Worm (Caenorhabditis elegans): ENCODE data around the gene mlk-1.
A peak's percentile ranks its signal among the peaks of the same experiment; 100 is the strongest.

The mlk-1 gene

ce11 chrV:5080853-5081338, 16.3 kb upstream of the mlk-1 start, which contains the start of gene Y58A7A.3 (continued):
- TF ChIP-seq nhr-85 (tag) (peak; percentile 52), nhr-71 (tag; optimal IDR thresholded peaks at IDR 0.05) (peak; percentile 63), swsn-7 (tag; optimal IDR thresholded peaks at IDR 0.05) (peak; percentile 31), mef-2 (tag; optimal IDR thresholded peaks at IDR 0.05) (no peak), isw-1 (GFP tag; IDR thresholded peaks at IDR 0.05) (peak; percentile 35; the same call in 1 of the 2 replicates), snu-23 (GFP tag; optimal IDR thresholded peaks at IDR 0.05) (peak; percentile 49)

- TF ChIP-seq nhr-85 (tag) (peak; percentile 4), lin-14 (GFP tag; optimal IDR thresholded peaks at IDR 0.05) (no peak), unc-98 (GFP tag; IDR thresholded peaks at IDR 0.05) (no peak), C16A3.4 (tag; optimal IDR thresholded peaks at IDR 0.05) (no peak), blmp-1 (tag; optimal IDR thresholded peaks at IDR 0.05) (peak; percentile 79), lsy-2 (tag; optimal IDR thresholded peaks at IDR 0.05) (no peak), hlh-4 (tag; optimal IDR thresholded peaks at IDR 0.05) (no peak), egl-27 (tag; optimal IDR thresholded peaks at IDR 0.05) (no peak), irx-1 (tag; optimal IDR thresholded peaks at IDR 0.05) (no peak), nhr-237 (tag; optimal IDR thresholded peaks at IDR 0.05) (no peak), mep-1 (tag; optimal IDR thresholded peaks at IDR 0.05) (no peak), egl-13 (tag; optimal IDR thresholded peaks at IDR 0.05) (no peak)
Observed at ce11 chrV:5072082-5072481, 7.5 kb upstream of the mlk-1 start, which contains the start of gene Y58A7A.2. Gene Y58A7A.2, minus strand, starts transcription at chrV:5072182.

- TF ChIP-seq efl-3 (GFP tag; optimal IDR thresholded peaks at IDR 0.05) (no peak), skn-1 (tag; optimal IDR thresholded peaks at IDR 0.05) (no peak), fkh-4 (tag; optimal IDR thresholded peaks at IDR 0.05; ENCODE audit: borderline replicate concordance) (no peak), nhr-71 (tag; optimal IDR thresholded peaks at IDR 0.05) (no peak)
Observed at ce11 chrV:5069440-5069839, 4.8 kb upstream of the mlk-1 start, which contains the start of gene Y58A7A.1. Gene Y58A7A.1, minus strand, starts transcription at chrV:5069540.

ce11 chrV:5067390-5067789, 2.8 kb upstream of the mlk-1 start:
- no peak for TF ChIP-seq unc-98 (GFP tag; IDR thresholded peaks at IDR 0.05)
- TF ChIP-seq egl-13 (tag; optimal IDR thresholded peaks at IDR 0.05), result no peak
- TF ChIP-seq elt-2 (tag; optimal IDR thresholded peaks at IDR 0.05), result peak; percentile 85
- peak; percentile 51 for TF ChIP-seq pqm-1 (tag; optimal IDR thresholded peaks at IDR 0.05)
- TF ChIP-seq ces-1 (GFP tag; optimal IDR thresholded peaks at IDR 0.05), result no peak

- TF ChIP-seq nhr-47 (tag; optimal IDR thresholded peaks at IDR 0.05), result no peak
- TF ChIP-seq elt-3 (tag; optimal IDR thresholded peaks at IDR 0.05), result no peak
- no peak for TF ChIP-seq ztf-11 (tag; optimal IDR thresholded peaks at IDR 0.05)
- TF ChIP-seq tlp-1 (tag; optimal IDR thresholded peaks at IDR 0.05), result no peak
- TF ChIP-seq egl-27 (tag; optimal IDR thresholded peaks at IDR 0.05), result no peak
- no peak for TF ChIP-seq snu-23 (GFP tag; optimal IDR thresholded peaks at IDR 0.05)
- TF ChIP-seq pax-3 (tag; optimal IDR thresholded peaks at IDR 0.05), result no peak
- no peak for TF ChIP-seq zip-4 (GFP tag; optimal IDR thresholded peaks at IDR 0.05)
- no peak for TF ChIP-seq nhr-85 (tag)
- no peak for TF ChIP-seq zag-1 (tag; optimal IDR thresholded peaks at IDR 0.05)
- no peak for TF ChIP-seq ceh-88 (GFP tag; IDR thresholded peaks at IDR 0.05)
- no peak for TF ChIP-seq vab-15 (tag; optimal IDR thresholded peaks at IDR 0.05)
- TF ChIP-seq egl-13 (tag; optimal IDR thresholded peaks at IDR 0.05), result no peak
- TF ChIP-seq unc-62 (GFP tag; optimal IDR thresholded peaks at IDR 0.05), result no peak
- no peak for TF ChIP-seq blmp-1 (tag; optimal IDR thresholded peaks at IDR 0.05)
- no peak for TF ChIP-seq nhr-12 (tag; optimal IDR thresholded peaks at IDR 0.05)
Observed at ce11 chrV:5053335-5053734, 11.3 kb downstream of the mlk-1 start, which contains the start of gene cwp-4. Gene cwp-4, plus strand, starts transcription at chrV:5053635.
